Worm (Caenorhabditis elegans): ENCODE results near the gene C09G12.17.

ce11 chrIV:3496358-3496757 is at the start of gene C09G12.17:
- no peak for TF ChIP-seq F10E7.11 (tag; optimal IDR thresholded peaks at IDR 0.05)
- no peak for TF ChIP-seq ztf-25 (GFP tag; IDR thresholded peaks at IDR 0.05)
- TF ChIP-seq madf-6 (GFP tag; IDR thresholded peaks at IDR 0.05) = no peak
- no peak for TF ChIP-seq B0261.1 (tag; optimal IDR thresholded peaks at IDR 0.05)

Measured in whole organism, young adult.